Worm (Caenorhabditis elegans): Measurements from ENCODE around the gene glb-27.

The glb-27 gene

DNA sequence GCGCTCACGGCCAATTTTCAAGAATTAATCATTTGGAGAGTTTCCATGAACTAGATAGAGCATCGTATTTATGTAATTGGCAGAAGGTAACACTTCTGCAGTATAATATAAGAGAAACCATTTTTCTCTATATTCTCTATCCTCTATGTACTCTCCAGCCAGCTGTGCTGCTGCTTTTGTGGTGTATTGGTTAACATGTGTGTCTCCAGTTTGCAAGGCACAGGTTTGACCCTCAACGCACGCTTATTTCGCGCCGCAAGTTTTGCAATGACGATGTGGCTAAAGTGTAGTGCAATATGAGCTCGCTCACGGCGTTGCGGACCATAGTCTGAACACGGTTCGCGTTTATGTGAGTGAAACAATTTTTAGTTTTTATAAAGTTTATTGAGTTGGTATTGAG, 9.1 kb downstream of the glb-27 start (continued):
- TF ChIP-seq hlh-6 (tag; optimal IDR thresholded peaks at IDR 0.05) (peak; percentile 85), ceh-31 (tag; optimal IDR thresholded peaks at IDR 0.05) (peak; percentile 66), nhr-11 (tag; optimal IDR thresholded peaks at IDR 0.05) (no peak), mec-3 (tag; optimal IDR thresholded peaks at IDR 0.05; ENCODE audit: borderline replicate concordance) (no peak), ztf-16 (tag; optimal IDR thresholded peaks at IDR 0.05) (peak; percentile 75), sox-2 (GFP tag; IDR thresholded peaks at IDR 0.05) (peak; percentile 74), pha-2 (tag; optimal IDR thresholded peaks at IDR 0.05) (peak; percentile 89), che-1 (tag; optimal IDR thresholded peaks at IDR 0.05) (peak; percentile 88), ceh-14 (tag; optimal IDR thresholded peaks at IDR 0.05) (peak; percentile 59), ceh-48 (tag; optimal IDR thresholded peaks at IDR 0.05) (peak; percentile 82), rnt-1 (tag; optimal IDR thresholded peaks at IDR 0.05) (peak; percentile 79), K02D7.2 (tag; optimal IDR thresholded peaks at IDR 0.05) (peak; percentile 85), pqm-1 (tag; optimal IDR thresholded peaks at IDR 0.05) (peak; percentile 49), ceh-19 (GFP tag; optimal IDR thresholded peaks at IDR 0.05) (peak; percentile 81), pha-4 (tag; optimal IDR thresholded peaks at IDR 0.05) (no peak), lim-6 (tag; optimal IDR thresholded peaks at IDR 0.05) (no peak), ahr-1 (tag; optimal IDR thresholded peaks at IDR 0.05) (peak; percentile 75), ceh-34 (tag; optimal IDR thresholded peaks at IDR 0.05) (peak; percentile 90), fax-1 (tag; optimal IDR thresholded peaks at IDR 0.05) (peak; percentile 72), tbx-7 (tag; optimal IDR thresholded peaks at IDR 0.05) (peak; percentile 70), ceh-9 (tag; optimal IDR thresholded peaks at IDR 0.05) (peak; percentile 33), hlh-30 (tag; optimal IDR thresholded peaks at IDR 0.05; ENCODE audit: insufficient read depth) (peak; percentile 11), ceh-18 (tag; optimal IDR thresholded peaks at IDR 0.05) (peak; percentile 56), fkh-6 (tag; optimal IDR thresholded peaks at IDR 0.05) (peak; percentile 78), sox-4 (tag; optimal IDR thresholded peaks at IDR 0.05) (peak; percentile 84), pax-1 (tag; optimal IDR thresholded peaks at IDR 0.05) (no peak), unc-42 (tag; optimal IDR thresholded peaks at IDR 0.05) (peak; percentile 6), ama-1 (optimal IDR thresholded peaks at IDR 0.05) (no peak), T23F11.4 (GFP tag; optimal IDR thresholded peaks at IDR 0.05) (peak; percentile 61), odd-2 (tag; optimal IDR thresholded peaks at IDR 0.05) (peak; percentile 23), ceh-30 (tag; optimal IDR thresholded peaks at IDR 0.05) (peak; percentile 28), elt-4 (tag; optimal IDR thresholded peaks at IDR 0.05) (no peak), unc-3 (GFP tag; conservative IDR thresholded peaks at IDR 0.05) (peak; percentile 71; the same call in 1 of the 2 replicates), unc-3 (tag; optimal IDR thresholded peaks at IDR 0.05) (peak; percentile 75), ceh-6 (GFP tag; optimal IDR thresholded peaks at IDR 0.05) (peak; percentile 87), unc-55 (GFP tag; optimal IDR thresholded peaks at IDR 0.05) (no peak), hlh-15 (tag; optimal IDR thresholded peaks at IDR 0.05) (peak; percentile 61), sdc-2 (tag; optimal IDR thresholded peaks at IDR 0.05) (peak; percentile 63), ets-4 (tag; optimal IDR thresholded peaks at IDR 0.05) (peak; percentile 71), fkh-10 (GFP tag; optimal IDR thresholded peaks at IDR 0.05) (no peak), hlh-13 (GFP tag; optimal IDR thresholded peaks at IDR 0.05) (peak; percentile 82), Y22D7AL.16 (tag; optimal IDR thresholded peaks at IDR 0.05) (peak; percentile 59)

- TF ChIP-seq fkh-6 (tag; optimal IDR thresholded peaks at IDR 0.05) (no peak), sdc-2 (tag; optimal IDR thresholded peaks at IDR 0.05) (no peak), nhr-11 (tag; optimal IDR thresholded peaks at IDR 0.05) (no peak), ceh-24 (tag; optimal IDR thresholded peaks at IDR 0.05) (no peak), pros-1 (tag; optimal IDR thresholded peaks at IDR 0.05) (no peak), hlh-8 (tag; optimal IDR thresholded peaks at IDR 0.05) (no peak), fkh-10 (GFP tag; optimal IDR thresholded peaks at IDR 0.05) (no peak), zip-5 (tag; optimal IDR thresholded peaks at IDR 0.05) (no peak), ceh-2 (tag; optimal IDR thresholded peaks at IDR 0.05) (no peak), ama-1 (optimal IDR thresholded peaks at IDR 0.05) (no peak), lin-11 (tag; optimal IDR thresholded peaks at IDR 0.05) (no peak), ets-4 (tag; optimal IDR thresholded peaks at IDR 0.05) (no peak), hlh-6 (tag; optimal IDR thresholded peaks at IDR 0.05) (no peak), ceh-6 (GFP tag; optimal IDR thresholded peaks at IDR 0.05) (no peak), hlh-30 (tag; optimal IDR thresholded peaks at IDR 0.05; ENCODE audit: insufficient read depth) (no peak), unc-55 (GFP tag; optimal IDR thresholded peaks at IDR 0.05) (no peak), pha-4 (tag; optimal IDR thresholded peaks at IDR 0.05) (no peak), pat-9 (tag; optimal IDR thresholded peaks at IDR 0.05) (no peak), ceh-31 (tag; optimal IDR thresholded peaks at IDR 0.05) (no peak), ref-2 (tag; optimal IDR thresholded peaks at IDR 0.05) (no peak)
Observed at ce11 chrII:8545315-8545714, 10.8 kb downstream of the glb-27 start, which contains the start of gene decr-1.2. Gene decr-1.2 (plus strand): TSS chrII:8545615.

All from whole organism, late embryonic.